Fruit fly (Drosophila melanogaster) whole organism, embryonic: ENCODE data around the gene HP5.

Experiments
- Atf-2 ChIP-seq: fragments of 200-800 bp; sonication (Bioruptor generic); optimal IDR thresholded peaks from 2 replicates; lab custom pipeline; 2016; ENCODE audit warnings: missing biosample characterization, missing genetic modification characterization
- B-H1 ChIP-seq: fragments of 200-800 bp; sonication (Bioruptor generic); IDR thresholded peaks from 3 replicates; pipeline ENCODE4 v1.3.6; 2022; ENCODE audit warnings: missing biosample characterization, missing genetic modification characterization
- Blimp-1 ChIP-seq: fragments of 200-800 bp; sonication (Bioruptor generic); optimal IDR thresholded peaks from 3 replicates; lab custom pipeline; 2018; ENCODE audit warnings: missing biosample characterization, missing genetic modification characterization, mild to moderate bottlenecking, moderate library complexity, missing genetic modification reagents
- CG10209 ChIP-seq: fragments of 200-800 bp; sonication (Bioruptor generic); optimal IDR thresholded peaks from 3 replicates; lab custom pipeline; 2017; ENCODE audit warnings: missing biosample characterization, mild to moderate bottlenecking, missing genetic modification characterization, missing genetic modification reagents
- CG10366 ChIP-seq: fragments of 200-800 bp; sonication (Bioruptor generic); IDR thresholded peaks from 2 replicates; pipeline ENCODE4 v1.3.6; 2022; ENCODE audit warnings: missing biosample characterization, missing genetic modification characterization
- CG10959 ChIP-seq: fragments of 200-800 bp; sonication (Bioruptor generic); IDR thresholded peaks from 2 replicates; pipeline ENCODE4 v1.3.6; 2022; ENCODE audit warnings: missing biosample characterization, missing genetic modification characterization
- CG10979 ChIP-seq: fragments of 200-800 bp; sonication (Bioruptor generic); optimal IDR thresholded peaks from 2 replicates; lab custom pipeline; 2018; ENCODE audit warnings: missing biosample characterization, mild to moderate bottlenecking, missing genetic modification characterization, moderate library complexity
- CG1233 ChIP-seq: fragments of 200-800 bp; sonication (Bioruptor generic); optimal IDR thresholded peaks from 4 replicates; lab custom pipeline; 2018; ENCODE audit warnings: missing biosample characterization, mild to moderate bottlenecking, missing genetic modification characterization
- CG12659 ChIP-seq: fragments of 200-800 bp; sonication (Bioruptor generic); optimal IDR thresholded peaks from 3 replicates; lab custom pipeline; 2017; ENCODE audit warnings: mild to moderate bottlenecking, missing biosample characterization, missing genetic modification reagents, missing genetic modification characterization
- CG12769 ChIP-seq: fragments of 200-800 bp; sonication (Bioruptor generic); optimal IDR thresholded peaks from 2 replicates; lab custom pipeline; 2019; ENCODE audit warnings: missing biosample characterization, mild to moderate bottlenecking, missing genetic modification characterization, moderate library complexity
- CG13123 ChIP-seq: fragments of 200-800 bp; sonication (Bioruptor generic); optimal IDR thresholded peaks from 2 replicates; lab custom pipeline; 2016; ENCODE audit warnings: missing biosample characterization, missing genetic modification characterization
- CG15269 ChIP-seq: fragments of 200-800 bp; sonication (Bioruptor generic); optimal IDR thresholded peaks from 2 replicates; lab custom pipeline; 2018; ENCODE audit warnings: missing biosample characterization, mild to moderate bottlenecking, missing genetic modification characterization, moderate library complexity
- CG2889 ChIP-seq: fragments of 200-800 bp; sonication (Bioruptor generic); IDR thresholded peaks from 3 replicates; pipeline ENCODE4 v1.3.6; 2022; ENCODE audit warnings: missing biosample characterization, missing genetic modification characterization
- CG32532 ChIP-seq: fragments of 200-800 bp; sonication (Bioruptor generic); IDR thresholded peaks from 2 replicates; pipeline ENCODE4 v1.3.6; 2022; ENCODE audit warnings: missing biosample characterization, missing genetic modification characterization
- CG33557 ChIP-seq: fragments of 200-800 bp; sonication (Bioruptor generic); optimal IDR thresholded peaks from 2 replicates; lab custom pipeline; 2019; ENCODE audit warnings: missing biosample characterization, mild to moderate bottlenecking, missing genetic modification characterization, moderate library complexity
- CG3407 ChIP-seq: fragments of 200-800 bp; sonication (Bioruptor generic); optimal IDR thresholded peaks from 2 replicates; lab custom pipeline; 2018; ENCODE audit warnings: missing biosample characterization, mild to moderate bottlenecking, missing genetic modification characterization
- CG4360 ChIP-seq: fragments of 200-800 bp; sonication (Bioruptor generic); IDR thresholded peaks from 2 replicates; pipeline ENCODE4 v1.3.6; 2022; ENCODE audit warnings: missing biosample characterization, missing genetic modification characterization
- CG6175 ChIP-seq: fragments of 200-800 bp; sonication (Bioruptor generic); IDR thresholded peaks from 3 replicates; pipeline ENCODE4 v1.3.6; 2022; ENCODE audit warnings: missing biosample characterization, missing genetic modification characterization
- CG6854 ChIP-seq: fragments of 200-800 bp; sonication (Bioruptor generic); optimal IDR thresholded peaks from 3 replicates; lab custom pipeline; 2017; ENCODE audit warnings: missing biosample characterization, mild to moderate bottlenecking, missing genetic modification characterization
- CG7357 ChIP-seq: fragments of 200-800 bp; sonication (Bioruptor generic); IDR thresholded peaks from 3 replicates; pipeline ENCODE4 v1.3.6; 2022; ENCODE audit warnings: missing biosample characterization, missing genetic modification characterization
- CG7987 ChIP-seq: fragments of 200-800 bp; sonication (Bioruptor generic); optimal IDR thresholded peaks from 2 replicates; lab custom pipeline; 2018; ENCODE audit warnings: missing biosample characterization, mild to moderate bottlenecking, missing genetic modification characterization, moderate library complexity
- CG8478 ChIP-seq: fragments of >200 bp; optimal IDR thresholded peaks from 2 replicates; lab custom pipeline; 2018
- CG9609 ChIP-seq: fragments of 200-800 bp; sonication (Bioruptor generic); optimal IDR thresholded peaks from 3 replicates; lab custom pipeline; 2016; ENCODE audit warnings: missing biosample characterization, missing genetic modification characterization
- Dip2 ChIP-seq: fragments of 200-800 bp; sonication (Bioruptor generic); IDR thresholded peaks from 2 replicates; pipeline ENCODE4 v1.3.6; 2022; ENCODE audit warnings: missing biosample characterization, missing genetic modification characterization
- Dll ChIP-seq: fragments of 200-800 bp; sonication (Bioruptor generic); IDR thresholded peaks from 4 replicates; pipeline ENCODE4 v1.3.6; 2022; ENCODE audit warnings: missing biosample characterization, missing genetic modification characterization; ENCODE audit not compliant: partially characterized antibody
- Doc2 ChIP-seq: fragments of 200-800 bp; sonication (Bioruptor generic); IDR thresholded peaks from 2 replicates; pipeline ENCODE4 v1.3.6; 2022; ENCODE audit warnings: missing biosample characterization, missing genetic modification characterization
- E2f2 ChIP-seq: fragments of 200-800 bp; sonication (Bioruptor generic); IDR thresholded peaks from 2 replicates; pipeline ENCODE4 v1.3.6; 2022; ENCODE audit warnings: missing biosample characterization, missing genetic modification characterization
- ERR ChIP-seq: fragments of 200-800 bp; sonication (Bioruptor generic); optimal IDR thresholded peaks from 2 replicates; lab custom pipeline; 2016; ENCODE audit warnings: missing biosample characterization, missing genetic modification characterization
- Oaz ChIP-seq: fragments of 200-800 bp; sonication (Bioruptor generic); IDR thresholded peaks from 2 replicates; pipeline ENCODE4 v1.3.6; 2022; ENCODE audit warnings: missing biosample characterization, missing genetic modification characterization
- Sry-δ ChIP-seq: fragments of 200-800 bp; sonication (Bioruptor generic); optimal IDR thresholded peaks from 2 replicates; lab custom pipeline; 2016; ENCODE audit warnings: missing biosample characterization, missing genetic modification characterization
- btn ChIP-seq: fragments of 200-800 bp; sonication (Bioruptor generic); optimal IDR thresholded peaks from 2 replicates; lab custom pipeline; 2016; ENCODE audit warnings: missing biosample characterization, missing genetic modification characterization
- chinmo ChIP-seq: fragments of 200-800 bp; sonication (Bioruptor generic); IDR thresholded peaks from 4 replicates; pipeline ENCODE4 v1.3.6; 2022; ENCODE audit warnings: missing biosample characterization, missing genetic modification characterization; ENCODE audit not compliant: partially characterized antibody
- danr ChIP-seq: fragments of 200-800 bp; sonication (Bioruptor generic); IDR thresholded peaks from 2 replicates; pipeline ENCODE4 v1.3.6; 2022; ENCODE audit warnings: missing biosample characterization, missing genetic modification characterization
- en ChIP-seq: fragments of 200-800 bp; sonication (Bioruptor generic); optimal IDR thresholded peaks from 2 replicates; lab custom pipeline; 2016; ENCODE audit warnings: missing biosample characterization, missing genetic modification characterization
- ham ChIP-seq: fragments of 200-800 bp; sonication (Bioruptor generic); IDR thresholded peaks from 2 replicates; pipeline ENCODE4 v1.3.6; 2022; ENCODE audit warnings: missing biosample characterization, missing genetic modification characterization
- klu ChIP-seq: fragments of 200-800 bp; sonication (Bioruptor generic); IDR thresholded peaks from 2 replicates; pipeline ENCODE4 v1.3.6; 2022; ENCODE audit warnings: missing biosample characterization, missing genetic modification characterization
- mam ChIP-seq: fragments of 200-800 bp; sonication (Bioruptor generic); optimal IDR thresholded peaks from 3 replicates; lab custom pipeline; 2016; ENCODE audit warnings: missing biosample characterization, missing genetic modification characterization
- nmo ChIP-seq: fragments of 200-800 bp; sonication (Bioruptor generic); optimal IDR thresholded peaks from 2 replicates; lab custom pipeline; 2018; ENCODE audit warnings: missing biosample characterization, mild to moderate bottlenecking, missing genetic modification characterization, moderate library complexity
- otp ChIP-seq: fragments of 200-800 bp; sonication (Bioruptor generic); IDR thresholded peaks from 3 replicates; pipeline ENCODE4, ENCODE4 v1.3.6; 2022; ENCODE audit warnings: missing biosample characterization, missing genetic modification characterization
- pita ChIP-seq: fragments of 200-800 bp; sonication (Bioruptor generic); optimal IDR thresholded peaks from 2 replicates; lab custom pipeline; 2017; ENCODE audit warnings: missing biosample characterization, mild to moderate bottlenecking, missing genetic modification characterization
- pros ChIP-seq: fragments of 200-800 bp; sonication (Bioruptor generic); optimal IDR thresholded peaks from 3 replicates; lab custom pipeline; 2019; ENCODE audit warnings: missing biosample characterization, mild to moderate bottlenecking, missing genetic modification characterization, moderate library complexity
- pum ChIP-seq: fragments of 200-800 bp; sonication (Bioruptor generic); optimal IDR thresholded peaks from 2 replicates; lab custom pipeline; 2016; ENCODE audit warnings: missing biosample characterization, missing genetic modification characterization
- pzg ChIP-seq: fragments of 200-800 bp; sonication (Bioruptor generic); optimal IDR thresholded peaks from 3 replicates; lab custom pipeline; 2018; ENCODE audit warnings: missing biosample characterization, mild to moderate bottlenecking, missing genetic modification characterization, moderate library complexity
- rib ChIP-seq: fragments of 200-800 bp; sonication (Bioruptor generic); IDR thresholded peaks from 2 replicates; pipeline ENCODE4 v1.3.6; 2022; ENCODE audit warnings: missing biosample characterization, missing genetic modification characterization
- ro ChIP-seq: fragments of 200-800 bp; sonication (Bioruptor generic); IDR thresholded peaks from 2 replicates; pipeline ENCODE4 v1.3.6; 2022; ENCODE audit warnings: missing biosample characterization, missing genetic modification characterization
- run ChIP-seq: fragments of 200-800 bp; sonication (Bioruptor generic); optimal IDR thresholded peaks from 3 replicates; lab custom pipeline; 2018; ENCODE audit warnings: missing biosample characterization, mild to moderate bottlenecking, missing genetic modification characterization
- sens-2 ChIP-seq: fragments of 200-800 bp; sonication (Bioruptor generic); IDR thresholded peaks from 2 replicates; pipeline ENCODE4 v1.3.6; 2022; ENCODE audit warnings: missing biosample characterization, missing genetic modification characterization
- sug ChIP-seq: fragments of 200-800 bp; optimal IDR thresholded peaks from 2 replicates; lab custom pipeline; 2019; ENCODE audit warnings: missing biosample characterization, mild to moderate bottlenecking, missing genetic modification characterization, moderate library complexity
- tna ChIP-seq: fragments of 200-800 bp; sonication (Bioruptor generic); IDR thresholded peaks from 2 replicates; pipeline ENCODE4 v1.3.6; 2022; ENCODE audit warnings: missing biosample characterization, missing genetic modification characterization; ENCODE audit not compliant: partially characterized antibody
- trem ChIP-seq: fragments of 200-800 bp; optimal IDR thresholded peaks from 3 replicates; lab custom pipeline; 2019; ENCODE audit warnings: missing biosample characterization, mild to moderate bottlenecking, missing genetic modification characterization, moderate library complexity
- usp ChIP-seq: fragments of >200 bp; optimal IDR thresholded peaks from 2 replicates; lab custom pipeline; 2017; ENCODE audit warnings: missing biosample characterization, missing genetic modification characterization
- zf30C ChIP-seq: fragments of 200-800 bp; sonication (Bioruptor generic); optimal IDR thresholded peaks from 3 replicates; lab custom pipeline; 2018; ENCODE audit warnings: missing biosample characterization, mild to moderate bottlenecking, missing genetic modification characterization

The HP5 gene

dm6 chrX:11499454-11499853, 44.9 kb downstream of the HP5 start (continued):
- TF ChIP-seq Dip2 (GFP tag; lab: Robert Waterston, UW) (no peak), Dll (GFP tag; lab: Robert Waterston, UW) (no peak), CG15269 (peak; percentile 10), Atf-2 (no peak), otp (GFP tag; lab: Robert Waterston, UW) (peak; percentile 67; the same call in 1 of the 3 replicates), sens-2 (GFP tag; lab: Robert Waterston, UW) (no peak), ham (GFP tag; lab: Robert Waterston, UW) (no peak), Blimp-1 (GFP tag; lab: Kevin White, UChicago) (peak; percentile 47), CG1233 (GFP tag; lab: Kevin White, UChicago) (no peak), nmo (GFP tag; lab: Kevin White, UChicago) (peak; percentile 34), CG7987 (no peak), ro (GFP tag; lab: Robert Waterston, UW) (no peak), trem (tag; lab: Kevin White, UChicago) (no peak), CG10959 (GFP tag; lab: Robert Waterston, UW) (no peak), tna (GFP tag; lab: Robert Waterston, UW) (no peak), run (tag; lab: Kevin White, UChicago) (no peak), CG6854 (GFP tag; lab: Kevin White, UChicago) (no peak), CG33557 (no peak), CG2889 (GFP tag; lab: Robert Waterston, UW) (no peak), CG10209 (no peak), CG7357 (GFP tag; lab: Robert Waterston, UW) (0 out of 3 replicates have a peak, but pooled peaks have one; percentile 21), CG12769 (peak; percentile 42), pita (GFP tag; lab: Kevin White, UChicago) (no peak), CG12659 (GFP tag; lab: Kevin White, UChicago) (no peak), CG10979 (peak; percentile 42), CG10366 (GFP tag; lab: Robert Waterston, UW) (peak; percentile 33; the same call in 1 of the 2 replicates), Doc2 (GFP tag; lab: Robert Waterston, UW) (no peak), CG32532 (GFP tag; lab: Robert Waterston, UW) (peak; percentile 36; the same call in 1 of the 2 replicates), chinmo (GFP tag; lab: Robert Waterston, UW) (no peak), zf30C (GFP tag; lab: Kevin White, UChicago) (no peak), CG13123 (GFP tag; lab: Kevin White, UChicago) (no peak), en (GFP tag; lab: Kevin White, UChicago) (no peak), Oaz (GFP tag; lab: Robert Waterston, UW) (no peak), klu (GFP tag; lab: Robert Waterston, UW) (no peak), CG4360 (GFP tag; lab: Robert Waterston, UW) (no peak), sug (no peak), mam (GFP tag; lab: Kevin White, UChicago) (peak; percentile 26), rib (no peak), ERR (no peak), CG3407 (GFP tag; lab: Kevin White, UChicago) (peak; percentile 25), CG8478 (lab: Kevin White, UChicago) (no peak), CG9609 (GFP tag; lab: Kevin White, UChicago) (peak; percentile 27), pzg (GFP tag; lab: Kevin White, UChicago) (no peak), CG6175 (GFP tag; lab: Robert Waterston, UW) (no peak), Sry-δ (GFP tag; lab: Kevin White, UChicago) (peak; percentile 11), B-H1 (GFP tag; lab: Robert Waterston, UW) (no peak; the same call in 2 of the 3 replicates), pros (GFP tag; lab: Kevin White, UChicago) (no peak), danr (0 out of 2 replicates have a peak, but pooled peaks have one; percentile 22), E2f2 (GFP tag; lab: Robert Waterston, UW) (no peak), usp (GFP tag; lab: Kevin White, UChicago) (no peak), btn (no peak), pum (GFP tag; lab: Kevin White, UChicago) (peak; percentile 31)
